Worm (Caenorhabditis elegans) whole organism, L4 larva: ENCODE data around the gene Y17D7B.2.

Source experiments
- nhr-28 ChIP-seq: fragments of 150-350 bp; optimal IDR thresholded peaks from 2 replicates; lab custom pipeline; 2014; ENCODE audit warnings: missing biosample characterization, missing genetic modification characterization
- snpc-4 ChIP-seq: fragments of 150-350 bp; optimal IDR thresholded peaks from 2 replicates; lab custom pipeline; 2014; ENCODE audit warnings: missing biosample characterization, missing genetic modification characterization
- unc-39 ChIP-seq: sonication (generic microtip); optimal IDR thresholded peaks from 2 replicates; lab custom pipeline; 2017; ENCODE audit warnings: missing biosample characterization, missing genetic modification characterization

DNA sequence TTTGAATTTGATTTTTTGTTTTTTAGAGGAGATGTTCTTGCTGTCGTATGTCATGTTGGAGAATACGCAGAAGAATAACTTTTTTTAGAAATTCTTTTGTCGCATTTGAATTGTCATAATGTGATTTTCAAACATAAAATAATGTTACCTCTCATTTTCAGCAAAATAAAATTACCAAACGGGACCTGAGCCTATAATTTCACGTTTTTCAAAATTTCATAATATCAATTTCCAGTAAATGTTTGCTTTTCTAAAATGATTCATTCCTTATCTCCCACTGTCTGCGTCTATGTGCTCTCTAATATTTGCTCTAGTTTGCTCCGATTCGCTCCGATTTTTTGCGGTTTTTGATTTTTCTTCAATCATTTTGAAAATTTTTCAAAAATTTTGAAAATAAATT lies 3.1 kb downstream of the Y17D7B.2 start, which contains the start of gene nhr-231:
- TF ChIP-seq nhr-28 (no peak), snpc-4 (tag; lab: Kevin White, UChicago) (no peak), unc-39 (no peak)
